Worm (Caenorhabditis elegans) whole organism, L3 larva: ENCODE measurements around the gene T22F3.12.

Experiments used
- R02D3.7 ChIP-seq: fragments of 150-350 bp; optimal IDR thresholded peaks from 2 replicates; lab custom pipeline; 2014; ENCODE audit warnings: missing biosample characterization, missing genetic modification characterization
- aly-2 ChIP-seq: fragments of 150-350 bp; optimal IDR thresholded peaks from 2 replicates; lab custom pipeline; 2014; ENCODE audit warnings: missing biosample characterization, missing genetic modification characterization
- ama-1 ChIP-seq: fragments of 150-350 bp; optimal IDR thresholded peaks from 2 replicates; lab custom pipeline; 2018
- ceh-28 ChIP-seq: fragments of 150-350 bp; optimal IDR thresholded peaks from 2 replicates; lab custom pipeline; 2014; ENCODE audit warnings: missing biosample characterization, missing genetic modification reagents, missing genetic modification characterization
- ceh-9 ChIP-seq: sonication (generic microtip); optimal IDR thresholded peaks from 2 replicates; lab custom pipeline; 2018; ENCODE audit warnings: missing biosample characterization, missing genetic modification characterization
- daf-12 ChIP-seq: fragments of 150-350 bp; optimal IDR thresholded peaks from 2 replicates; lab custom pipeline; 2014; ENCODE audit warnings: missing biosample characterization, missing genetic modification reagents, missing genetic modification characterization
- egl-27 ChIP-seq: sonication (generic microtip); optimal IDR thresholded peaks from 4 replicates; lab custom pipeline; 2017; ENCODE audit warnings: missing biosample characterization, missing genetic modification reagents, missing genetic modification characterization
- egl-5 ChIP-seq: fragments of 150-350 bp; optimal IDR thresholded peaks from 2 replicates; lab custom pipeline; 2017; ENCODE audit warnings: missing biosample characterization, missing genetic modification reagents, missing genetic modification characterization, inconsistent platforms
- elt-1 ChIP-seq: fragments of 150-350 bp; optimal IDR thresholded peaks from 2 replicates; lab custom pipeline; 2014; ENCODE audit warnings: missing biosample characterization, missing genetic modification characterization
- elt-2 ChIP-seq: sonication (generic microtip); optimal IDR thresholded peaks from 2 replicates; lab custom pipeline; 2016; ENCODE audit warnings: missing genetic modification reagents, mild to moderate bottlenecking, missing genetic modification characterization, missing compliant biosample characterization
- fos-1 ChIP-seq: fragments of 150-350 bp; optimal IDR thresholded peaks from 2 replicates; lab custom pipeline; 2014; ENCODE audit warnings: missing biosample characterization, missing genetic modification characterization
- hmg-11 ChIP-seq: sonication (generic microtip); optimal IDR thresholded peaks from 2 replicates; lab custom pipeline; 2016; ENCODE audit warnings: missing genetic modification characterization, missing compliant biosample characterization
- jun-1 ChIP-seq: fragments of 150-350 bp; optimal IDR thresholded peaks from 2 replicates; lab custom pipeline; 2014; ENCODE audit warnings: missing biosample characterization, missing genetic modification reagents, missing genetic modification characterization
- lin-15B ChIP-seq: fragments of 150-350 bp; optimal IDR thresholded peaks from 2 replicates; lab custom pipeline; 2014; ENCODE audit warnings: missing biosample characterization, missing genetic modification characterization
- mdl-1 ChIP-seq: fragments of 150-350 bp; optimal IDR thresholded peaks from 2 replicates; lab custom pipeline; 2014; ENCODE audit warnings: missing biosample characterization, missing genetic modification characterization
- mml-1 ChIP-seq: fragments of 150-350 bp; sonication (generic microtip); optimal IDR thresholded peaks from 3 replicates; lab custom pipeline; 2014; ENCODE audit warnings: missing biosample characterization, missing genetic modification characterization
- nfya-1 ChIP-seq: sonication (generic microtip); optimal IDR thresholded peaks from 2 replicates; lab custom pipeline; 2017; ENCODE audit warnings: missing genetic modification characterization, mild to moderate bottlenecking, missing compliant biosample characterization, antibody characterized with exemption, moderate library complexity; ENCODE audit not compliant: insufficient read depth
- nhr-12 ChIP-seq: fragments of 150-350 bp; optimal IDR thresholded peaks from 2 replicates; lab custom pipeline; 2014; ENCODE audit warnings: missing biosample characterization, missing genetic modification characterization
- nhr-43 ChIP-seq: sonication (generic microtip); optimal IDR thresholded peaks from 2 replicates; lab custom pipeline; 2016; ENCODE audit warnings: mild to moderate bottlenecking, missing genetic modification characterization, missing compliant biosample characterization; ENCODE audit not compliant: poor library complexity, severe bottlenecking
- nhr-67 ChIP-seq: fragments of 150-350 bp; optimal IDR thresholded peaks from 2 replicates; lab custom pipeline; 2014; ENCODE audit warnings: missing biosample characterization, missing genetic modification characterization
- nhr-76 ChIP-seq: fragments of 150-350 bp; sonication (generic microtip); optimal IDR thresholded peaks from 5 replicates; lab custom pipeline; 2014; ENCODE audit warnings: missing biosample characterization, missing genetic modification characterization
- nhr-77 ChIP-seq: fragments of 150-350 bp; optimal IDR thresholded peaks from 2 replicates; lab custom pipeline; 2014; ENCODE audit warnings: missing biosample characterization, missing genetic modification characterization
- pha-4 ChIP-seq: fragments of 150-350 bp; optimal IDR thresholded peaks from 2 replicates; lab custom pipeline; 2014; ENCODE audit warnings: missing biosample characterization, missing genetic modification reagents, missing genetic modification characterization
- pqm-1 ChIP-seq: fragments of 150-350 bp; optimal IDR thresholded peaks from 2 replicates; lab custom pipeline; 2017; ENCODE audit warnings: missing biosample characterization, missing genetic modification characterization, inconsistent platforms
- sea-2 ChIP-seq: fragments of 150-350 bp; sonication (generic microtip); optimal IDR thresholded peaks from 4 replicates; lab custom pipeline; 2014; ENCODE audit warnings: missing biosample characterization, missing genetic modification reagents, missing genetic modification characterization
- skn-1 ChIP-seq: fragments of 150-350 bp; optimal IDR thresholded peaks from 2 replicates; lab custom pipeline; 2014; ENCODE audit warnings: missing biosample characterization, missing genetic modification characterization
- snpc-4 ChIP-seq: fragments of 150-350 bp; optimal IDR thresholded peaks from 2 replicates; lab custom pipeline; 2014; ENCODE audit warnings: missing biosample characterization, missing genetic modification characterization
- tbx-2 ChIP-seq: sonication (generic microtip); optimal IDR thresholded peaks from 2 replicates; lab custom pipeline; 2016; ENCODE audit warnings: mild to moderate bottlenecking, missing genetic modification characterization, missing compliant biosample characterization
- zag-1 ChIP-seq: fragments of 150-350 bp; optimal IDR thresholded peaks from 2 replicates; lab custom pipeline; 2014; ENCODE audit warnings: missing biosample characterization, missing genetic modification characterization

The T22F3.12 gene

ce11 chrV:3592099-3592498 lies at the start of gene T22F3.12:
TSS of gene T22F3.12 (minus strand) at chrV:3592199.
- TF ChIP-seq nhr-77 (tag; lab: Kevin White, UChicago) (no peak), ceh-28 (tag; lab: Kevin White, UChicago) (no peak), nhr-12 (tag; lab: Kevin White, UChicago) (no peak), lin-15B (tag; lab: Kevin White, UChicago) (no peak), jun-1 (tag; lab: Kevin White, UChicago) (no peak), mdl-1 (tag; lab: Kevin White, UChicago) (no peak), tbx-2 (tag; lab: Kevin White, UChicago) (no peak), nhr-67 (tag; lab: Kevin White, UChicago) (no peak), skn-1 (tag; lab: Kevin White, UChicago) (no peak), pha-4 (tag; lab: Kevin White, UChicago) (no peak), snpc-4 (tag; lab: Kevin White, UChicago) (no peak), ama-1 (lab: Kevin White, UChicago) (no peak), R02D3.7 (tag; lab: Kevin White, UChicago) (no peak)

- TF ChIP-seq nhr-67 (tag; lab: Kevin White, UChicago) (no peak), jun-1 (tag; lab: Kevin White, UChicago) (no peak), nhr-12 (tag; lab: Kevin White, UChicago) (no peak), hmg-11 (tag; lab: Kevin White, UChicago) (no peak), zag-1 (tag; lab: Kevin White, UChicago) (no peak), mml-1 (tag; lab: Kevin White, UChicago) (no peak), egl-5 (no peak), lin-15B (tag; lab: Kevin White, UChicago) (no peak)
Observed at ce11 chrV:3639873-3640272, 47.9 kb upstream of the T22F3.12 start.

- TF ChIP-seq egl-27 (no peak), ceh-9 (tag; lab: Kevin White, UChicago) (no peak), sea-2 (GFP tag; lab: Kevin White, UChicago) (no peak), elt-2 (tag; lab: Kevin White, UChicago) (no peak), R02D3.7 (tag; lab: Kevin White, UChicago) (no peak), zag-1 (tag; lab: Kevin White, UChicago) (no peak), fos-1 (no peak), daf-12 (tag; lab: Kevin White, UChicago) (no peak), nfya-1 (no peak)
Observed at ce11 chrV:3637086-3637485, 45.1 kb upstream of the T22F3.12 start, which contains the start of gene srx-41. TSS of gene srx-41 (minus strand) at chrV:3637186.

- TF ChIP-seq jun-1 (tag; lab: Kevin White, UChicago) (peak; percentile 50), elt-2 (tag; lab: Kevin White, UChicago) (peak; percentile 96), nhr-77 (tag; lab: Kevin White, UChicago) (no peak), ceh-9 (tag; lab: Kevin White, UChicago) (no peak), nfya-1 (peak; percentile 27), elt-1 (tag; lab: Kevin White, UChicago) (no peak), nhr-76 (no peak), aly-2 (tag; lab: Kevin White, UChicago) (no peak), ceh-28 (tag; lab: Kevin White, UChicago) (peak; percentile 61), pqm-1 (tag; lab: Kevin White, UChicago) (peak; percentile 87), fos-1 (peak; percentile 11), pha-4 (tag; lab: Kevin White, UChicago) (peak; percentile 80)
Observed at ce11 chrV:3634293-3635016, 42.5 kb upstream of the T22F3.12 start.

- TF ChIP-seq nhr-43 (tag; lab: Kevin White, UChicago) (no peak), fos-1 (no peak), pqm-1 (tag; lab: Kevin White, UChicago) (no peak), aly-2 (tag; lab: Kevin White, UChicago) (no peak), nhr-67 (tag; lab: Kevin White, UChicago) (no peak), lin-15B (tag; lab: Kevin White, UChicago) (no peak), mdl-1 (tag; lab: Kevin White, UChicago) (no peak), ama-1 (lab: Kevin White, UChicago) (no peak), jun-1 (tag; lab: Kevin White, UChicago) (no peak)
Observed at ce11 chrV:3633041-3633440, 41.0 kb upstream of the T22F3.12 start, which contains the start of gene F59B1.2. TSS of gene F59B1.2 (plus strand) at chrV:3633341.
